Worm (Caenorhabditis elegans): ENCODE measurements around the gene nhr-61.
A peak's percentile ranks its signal among the peaks of the same experiment; 100 is the strongest.

nhr-61 gene

ce11 chrII:14812661-14813060 is 5.7 kb downstream of the nhr-61 start (continued):
- TF ChIP-seq F37D6.2 (tag; optimal IDR thresholded peaks at IDR 0.05) = no peak
- TF ChIP-seq tag-97 (GFP tag; IDR thresholded peaks at IDR 0.05) = no peak
- no peak for TF ChIP-seq ztf-7 (tag; optimal IDR thresholded peaks at IDR 0.05)
- TF ChIP-seq zip-2 (tag; optimal IDR thresholded peaks at IDR 0.05) = no peak
- no peak for TF ChIP-seq D1046.2 (GFP tag; IDR thresholded peaks at IDR 0.05)
- TF ChIP-seq egl-43 (GFP tag; IDR thresholded peaks at IDR 0.05) = no peak
- no peak for TF ChIP-seq snpc-4 (tag; optimal IDR thresholded peaks at IDR 0.05)
- no peak for TF ChIP-seq nhr-10 (tag; optimal IDR thresholded peaks at IDR 0.05)
- TF ChIP-seq T26A8.4 (GFP tag; IDR thresholded peaks at IDR 0.05) = no peak
- peak; percentile 11 for TF ChIP-seq nhr-102 (tag; optimal IDR thresholded peaks at IDR 0.05)
- TF ChIP-seq dpl-1 (GFP tag; optimal IDR thresholded peaks at IDR 0.05) = no peak
- TF ChIP-seq ZK337.2 (GFP tag; IDR thresholded peaks at IDR 0.05) = no peak

ce11 chrII:14812231-14812630 is 6.1 kb downstream of the nhr-61 start, which contains the start of gene osta-3:
osta-3 (plus strand) TSS chrII:14812531.
- TF ChIP-seq pha-4 (GFP tag; IDR thresholded peaks at IDR 0.05) (no peak), pha-4 (tag; optimal IDR thresholded peaks at IDR 0.05) (peak; percentile 14), daf-8 (GFP tag; IDR thresholded peaks at IDR 0.05) (no peak)

- TF ChIP-seq lsy-2 (tag; optimal IDR thresholded peaks at IDR 0.05) (peak in 1 of 2 experiments; percentile 3), nhr-77 (tag; optimal IDR thresholded peaks at IDR 0.05) (peak; percentile 80), lin-13 (GFP tag; optimal IDR thresholded peaks at IDR 0.05) (peak; percentile 20), dve-1 (tag; optimal IDR thresholded peaks at IDR 0.05; ENCODE audit: insufficient read depth) (peak; percentile 87), ZK546.5 (tag; optimal IDR thresholded peaks at IDR 0.05) (no peak), zip-2 (tag; optimal IDR thresholded peaks at IDR 0.05) (no peak), pqm-1 (tag; optimal IDR thresholded peaks at IDR 0.05) (peak; percentile 30), nhr-76 (tag; optimal IDR thresholded peaks at IDR 0.05) (no peak), nhr-237 (tag; optimal IDR thresholded peaks at IDR 0.05) (no peak), mxl-3 (GFP tag; optimal IDR thresholded peaks at IDR 0.05) (no peak), arid-1 (GFP tag; conservative IDR thresholded peaks at IDR 0.05) (no peak), nhr-28 (tag; optimal IDR thresholded peaks at IDR 0.05) (peak; percentile 98), pha-4 (GFP tag; IDR thresholded peaks at IDR 0.05) (peak; percentile 66; the same call in 1 of the 2 replicates), pha-4 (tag; optimal IDR thresholded peaks at IDR 0.05) (peak; percentile 24), F49E8.2 (tag; optimal IDR thresholded peaks at IDR 0.05; ENCODE audit: borderline replicate concordance) (no peak), nhr-10 (tag; optimal IDR thresholded peaks at IDR 0.05) (no peak), zfp-3 (GFP tag; conservative IDR thresholded peaks at IDR 0.05) (no peak), daf-8 (GFP tag; IDR thresholded peaks at IDR 0.05) (no peak), ces-1 (GFP tag; optimal IDR thresholded peaks at IDR 0.05) (no peak), egl-27 (tag; optimal IDR thresholded peaks at IDR 0.05) (no peak), daf-19 (GFP tag; conservative IDR thresholded peaks at IDR 0.05) (no peak), mdl-1 (tag; optimal IDR thresholded peaks at IDR 0.05) (peak in 1 of 2 experiments; percentile 27), nhr-42 (GFP tag; IDR thresholded peaks at IDR 0.05) (0 out of 2 replicates have a peak, but pooled peaks have one; percentile 4), snpc-4 (tag; optimal IDR thresholded peaks at IDR 0.05) (no peak), nhr-48 (tag; optimal IDR thresholded peaks at IDR 0.05) (no peak), dmd-6 (GFP tag; IDR thresholded peaks at IDR 0.05) (peak; percentile 71), hlh-30 (tag; optimal IDR thresholded peaks at IDR 0.05; ENCODE audit: insufficient read depth) (peak; percentile 28), nhr-102 (tag; optimal IDR thresholded peaks at IDR 0.05) (peak; percentile 10), mep-1 (tag; optimal IDR thresholded peaks at IDR 0.05) (peak; percentile 37), jun-1 (tag; optimal IDR thresholded peaks at IDR 0.05) (peak; percentile 36), zag-1 (tag; optimal IDR thresholded peaks at IDR 0.05) (no peak), ceh-62 (tag; optimal IDR thresholded peaks at IDR 0.05) (no peak), attf-4 (tag; optimal IDR thresholded peaks at IDR 0.05) (no peak), T20F7.1 (GFP tag; optimal IDR thresholded peaks at IDR 0.05) (no peak), set-16 (GFP tag; IDR thresholded peaks at IDR 0.05) (no peak), Y5F2A.4 (GFP tag; optimal IDR thresholded peaks at IDR 0.05) (no peak), lin-15B (tag; optimal IDR thresholded peaks at IDR 0.05) (no peak), duxl-1 (tag; optimal IDR thresholded peaks at IDR 0.05; ENCODE audit: poor library complexity) (peak; percentile 1), ZK337.2 (GFP tag; IDR thresholded peaks at IDR 0.05) (no peak), R02D3.7 (tag; optimal IDR thresholded peaks at IDR 0.05) (peak; percentile 11), nhr-111 (GFP tag; optimal IDR thresholded peaks at IDR 0.05) (no peak)
Measured at ce11 chrII:14811472-14811871, 6.9 kb downstream of the nhr-61 start.

Data from whole organism, L4 larva.